Fruit fly (Drosophila melanogaster): ENCODE measurements around the gene CG7296.

dm6 chr2L:10651313-10651712 lies 35.6 kb downstream of the CG7296 start, which contains the start of gene dbf:
- no peak for TF ChIP-seq fkh (GFP tag; optimal IDR thresholded peaks at IDR 0.05)
- TF ChIP-seq CG4318 (GFP tag; optimal IDR thresholded peaks at IDR 0.05), result no peak
- TF ChIP-seq achi (GFP tag; optimal IDR thresholded peaks at IDR 0.05), result no peak
- TF ChIP-seq Ets96B (tag; optimal IDR thresholded peaks at IDR 0.05), result no peak
- TF ChIP-seq Gug (GFP tag; IDR thresholded peaks at IDR 0.05), result no peak
- no peak for TF ChIP-seq CG6276 (GFP tag; optimal IDR thresholded peaks at IDR 0.05)
- TF ChIP-seq CG8319 (GFP tag; optimal IDR thresholded peaks at IDR 0.05), result no peak
- TF ChIP-seq Lpt (GFP tag; optimal IDR thresholded peaks at IDR 0.05), result no peak
- no peak for TF ChIP-seq CG11902 (GFP tag; optimal IDR thresholded peaks at IDR 0.05)
- TF ChIP-seq Eip93F (GFP tag; optimal IDR thresholded peaks at IDR 0.05), result no peak
